Worm (Caenorhabditis elegans) whole organism, L3 larva: ENCODE measurements around the gene mog-2.

Experiments used
- aly-2 ChIP-seq: fragments of 150-350 bp; optimal IDR thresholded peaks from 2 replicates; lab custom pipeline; 2014; ENCODE audit warnings: missing biosample characterization, missing genetic modification characterization
- ceh-28 ChIP-seq: fragments of 150-350 bp; optimal IDR thresholded peaks from 2 replicates; lab custom pipeline; 2014; ENCODE audit warnings: missing biosample characterization, missing genetic modification reagents, missing genetic modification characterization
- ceh-82 ChIP-seq: fragments of 150-350 bp; optimal IDR thresholded peaks from 2 replicates; lab custom pipeline; 2014; ENCODE audit warnings: missing biosample characterization, missing genetic modification characterization
- fos-1 ChIP-seq: fragments of 150-350 bp; optimal IDR thresholded peaks from 2 replicates; lab custom pipeline; 2014; ENCODE audit warnings: missing biosample characterization, missing genetic modification characterization
- lin-39 ChIP-seq: fragments of 150-350 bp; optimal IDR thresholded peaks from 2 replicates; lab custom pipeline; 2018; ENCODE audit warnings: missing biosample characterization, missing genetic modification reagents, missing genetic modification characterization
- pqm-1 ChIP-seq: fragments of 150-350 bp; optimal IDR thresholded peaks from 2 replicates; lab custom pipeline; 2017; ENCODE audit warnings: missing biosample characterization, missing genetic modification characterization, inconsistent platforms
- tbx-2 ChIP-seq: sonication (generic microtip); optimal IDR thresholded peaks from 2 replicates; lab custom pipeline; 2016; ENCODE audit warnings: mild to moderate bottlenecking, missing genetic modification characterization, missing compliant biosample characterization
- unc-62 ChIP-seq: fragments of 150-350 bp; sonication (generic microtip); optimal IDR thresholded peaks from 4 replicates; lab custom pipeline; 2014; ENCODE audit warnings: missing biosample characterization, missing genetic modification reagents, missing genetic modification characterization
- ztf-11 ChIP-seq: fragments of 150-350 bp; optimal IDR thresholded peaks from 2 replicates; lab custom pipeline; 2014; ENCODE audit warnings: missing biosample characterization, missing genetic modification characterization

DNA sequence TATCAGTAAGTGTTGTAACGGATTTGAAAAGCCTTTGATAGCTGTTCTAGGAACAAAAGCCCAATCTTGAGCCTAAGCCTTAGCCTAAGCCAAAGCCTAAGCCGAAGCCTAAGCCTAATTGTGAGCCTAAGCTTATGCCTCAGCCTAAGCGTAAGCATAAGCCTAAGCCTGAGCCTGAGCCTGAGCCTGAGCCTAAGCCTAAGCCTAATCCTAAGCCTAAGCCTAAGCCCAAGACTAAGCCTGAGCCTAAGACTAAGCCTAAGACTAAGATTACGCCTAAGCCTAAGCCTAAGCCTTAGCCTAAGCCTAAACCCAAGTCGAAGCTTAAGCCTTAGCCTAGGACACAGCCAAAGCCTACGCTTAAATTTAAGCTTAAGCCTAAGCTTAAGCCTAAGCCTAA lies 46.5 kb upstream of the mog-2 start:
- TF ChIP-seq ceh-82 (tag; lab: Kevin White, UChicago) (no peak), aly-2 (tag; lab: Kevin White, UChicago) (no peak), tbx-2 (tag; lab: Kevin White, UChicago) (no peak), ztf-11 (no peak), lin-39 (no peak), ceh-28 (tag; lab: Kevin White, UChicago) (no peak), pqm-1 (no peak), unc-62 (GFP tag; lab: Kevin White, UChicago) (no peak), fos-1 (no peak)
